Worm (Caenorhabditis elegans): ENCODE data around the gene C36C9.5.
"Not testable (repeated sequence)": the region's sequence is repeated elsewhere in the genome, so short reads cannot be mapped to it uniquely, and the experiment has no call there.

The C36C9.5 gene

DNA sequence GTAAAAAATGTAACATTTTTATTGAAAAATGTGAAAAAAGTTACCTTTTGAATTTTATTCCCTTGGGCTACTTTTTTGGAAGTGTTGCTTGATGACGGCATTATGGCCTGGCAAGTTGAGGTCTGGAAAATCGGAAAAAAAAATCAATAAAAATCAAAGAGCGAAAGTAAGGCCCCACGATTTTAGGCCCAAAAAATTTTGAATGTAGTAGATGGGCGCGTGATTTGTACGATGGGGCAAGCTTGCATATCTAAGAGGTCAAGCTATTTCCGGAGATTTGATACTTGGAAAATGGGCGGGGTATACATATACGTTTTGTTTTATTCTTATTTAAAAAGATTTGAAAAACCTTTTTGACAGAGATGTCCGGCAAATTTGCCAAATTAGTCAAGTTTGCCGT is 2.8 kb upstream of the C36C9.5 start, which contains the start of gene F07G6.5:
TSS of gene F07G6.5 (minus strand) at position 101 of the 400 bp plus-strand sequence.
- TF ChIP-seq unc-55 (GFP tag; optimal IDR thresholded peaks at IDR 0.05) = no peak
- TF ChIP-seq nhr-6 (tag; optimal IDR thresholded peaks at IDR 0.05) = no peak
- TF ChIP-seq elt-1 (tag; optimal IDR thresholded peaks at IDR 0.05) = no peak
- TF ChIP-seq nhr-77 (tag; optimal IDR thresholded peaks at IDR 0.05) = no peak
- no peak for TF ChIP-seq blmp-1 (tag; optimal IDR thresholded peaks at IDR 0.05; ENCODE audit: insufficient read depth)
- TF ChIP-seq elt-3 (tag; optimal IDR thresholded peaks at IDR 0.05) = no peak
- no peak for TF ChIP-seq ztf-4 (tag; optimal IDR thresholded peaks at IDR 0.05)
- TF ChIP-seq gmeb-1 (tag; optimal IDR thresholded peaks at IDR 0.05) = no peak
- TF ChIP-seq ztf-11 (tag; optimal IDR thresholded peaks at IDR 0.05) = no peak
- TF ChIP-seq lsy-2 (tag; optimal IDR thresholded peaks at IDR 0.05) = no peak
- no peak for TF ChIP-seq zag-1 (tag; optimal IDR thresholded peaks at IDR 0.05)
- no peak for TF ChIP-seq R02D3.7 (tag; optimal IDR thresholded peaks at IDR 0.05)
- no peak for TF ChIP-seq skn-1 (tag; optimal IDR thresholded peaks at IDR 0.05)

- TF ChIP-seq gmeb-1 (tag; optimal IDR thresholded peaks at IDR 0.05) (no peak), blmp-1 (tag; optimal IDR thresholded peaks at IDR 0.05; ENCODE audit: insufficient read depth) (no peak), nhr-77 (tag; optimal IDR thresholded peaks at IDR 0.05) (no peak), aly-2 (tag; optimal IDR thresholded peaks at IDR 0.05) (no peak), nhr-10 (tag; optimal IDR thresholded peaks at IDR 0.05) (no peak)
Observed at ce11 chrX:1703049-1703448, 691 bp downstream of the C36C9.5 start.

ce11 chrX:1698476-1698875 is 5.3 kb downstream of the C36C9.5 start:
- TF ChIP-seq gmeb-1 (tag; optimal IDR thresholded peaks at IDR 0.05) (no peak), sem-4 (tag; optimal IDR thresholded peaks at IDR 0.05) (no peak), fos-1 (tag; optimal IDR thresholded peaks at IDR 0.05) (no peak), zag-1 (tag; optimal IDR thresholded peaks at IDR 0.05) (no peak)

DNA sequence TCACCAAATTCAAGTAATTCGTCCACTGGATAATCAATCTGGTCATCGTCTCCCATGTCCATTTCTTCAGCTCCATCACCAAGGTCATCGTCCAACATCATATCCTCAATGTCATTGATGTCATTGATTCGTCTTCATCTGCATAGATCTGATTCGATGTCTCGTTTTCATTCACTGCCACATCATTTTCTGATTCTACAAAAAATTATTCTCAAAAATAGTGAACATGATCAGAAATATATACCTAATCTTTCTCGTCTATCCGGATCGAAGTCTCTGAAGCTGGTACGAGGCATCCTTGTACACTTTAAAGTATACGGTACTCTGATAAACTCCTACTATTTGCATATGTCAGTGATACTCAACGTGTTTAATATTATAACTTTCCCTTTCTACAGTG is 6.9 kb downstream of the C36C9.5 start, which contains the start of gene C36C9.4:
TSS of gene C36C9.4 (minus strand) at position 101 of the 400 bp plus-strand sequence.
- not testable (repeated sequence) for TF ChIP-seq sma-3 (GFP tag; optimal IDR thresholded peaks at IDR 0.05); mdl-1 (tag; optimal IDR thresholded peaks at IDR 0.05); unc-62 (GFP tag; optimal IDR thresholded peaks at IDR 0.05)

- TF ChIP-seq nhr-6, elt-3, elt-1 (tag; optimal IDR thresholded peaks at IDR 0.05): not testable (repeated sequence)
Observed at ce11 chrX:1690894-1691293, 12.8 kb downstream of the C36C9.5 start, which contains the start of gene C36C9.6. TSS of gene C36C9.6 (minus strand) at chrX:1690994.

ce11 chrX:1689996-1690395 is 13.7 kb downstream of the C36C9.5 start, which contains the start of gene C36C9.12:
TSS of gene C36C9.12 (minus strand) at chrX:1690096.
- TF ChIP-seq alr-1, ceh-16, nhr-21 (tag; optimal IDR thresholded peaks at IDR 0.05): not testable (repeated sequence)

DNA sequence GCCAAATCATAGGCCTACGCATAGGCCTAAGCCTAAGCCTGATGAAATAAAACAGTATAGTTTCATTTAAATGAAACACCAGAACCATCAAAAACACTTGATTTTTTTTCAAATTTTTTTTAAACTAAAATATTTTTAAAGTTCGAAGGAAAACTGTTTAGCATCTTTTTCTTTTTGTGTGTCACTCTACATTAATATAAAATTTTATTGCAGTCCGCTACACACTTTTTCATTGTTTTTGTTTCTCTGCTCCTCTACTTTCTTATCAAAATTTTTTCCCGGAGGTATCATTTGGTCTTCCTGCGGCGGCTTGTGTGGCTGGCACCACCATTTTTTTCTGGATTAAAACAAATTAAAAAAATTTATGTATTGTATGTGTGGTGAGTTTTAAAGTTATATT is 16.7 kb downstream of the C36C9.5 start, which contains the start of gene C36C9.11:
TSS of gene C36C9.11 (plus strand) at position 301 of the 400 bp plus-strand sequence.
- not testable (repeated sequence) for TF ChIP-seq nhr-25, nhr-129, peb-1 (tag; optimal IDR thresholded peaks at IDR 0.05)

DNA sequence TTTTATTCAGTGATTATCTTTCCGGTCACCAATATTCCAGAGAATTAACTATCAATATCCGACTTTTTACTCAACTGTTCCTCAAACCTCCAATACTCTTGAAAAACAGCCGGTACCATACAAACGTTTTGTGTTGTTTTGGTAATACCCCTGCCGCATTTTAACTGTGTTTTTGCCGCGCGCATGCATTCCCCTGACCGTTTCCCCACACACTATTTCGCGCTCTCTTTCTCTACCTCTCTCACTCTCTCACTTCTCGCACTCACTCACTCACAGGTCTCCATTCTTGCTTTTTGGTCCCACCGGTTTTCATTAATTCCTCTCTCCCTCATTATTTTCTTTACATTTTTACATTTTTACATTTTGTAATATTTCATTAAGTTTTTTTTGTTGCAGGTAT is 21.2 kb downstream of the C36C9.5 start, which contains the start of gene meg-4:
TSS of gene meg-4 (plus strand) at position 397 of the 400 bp plus-strand sequence.
- TF ChIP-seq elt-3 (tag; optimal IDR thresholded peaks at IDR 0.05) = no peak
- TF ChIP-seq mab-5 (tag; optimal IDR thresholded peaks at IDR 0.05) = no peak
- no peak for TF ChIP-seq nhr-12 (tag; optimal IDR thresholded peaks at IDR 0.05)
- no peak for TF ChIP-seq lin-13 (GFP tag; optimal IDR thresholded peaks at IDR 0.05)
- TF ChIP-seq sma-9 (GFP tag; optimal IDR thresholded peaks at IDR 0.05) = no peak
- TF ChIP-seq sma-9 (tag; optimal IDR thresholded peaks at IDR 0.05) = no peak
- no peak for TF ChIP-seq C34F6.9 (tag; optimal IDR thresholded peaks at IDR 0.05)
- no peak for TF ChIP-seq snpc-4 (tag; optimal IDR thresholded peaks at IDR 0.05)
- no peak for TF ChIP-seq ztf-4 (tag; optimal IDR thresholded peaks at IDR 0.05)
- no peak for TF ChIP-seq unc-55 (GFP tag; optimal IDR thresholded peaks at IDR 0.05)
- TF ChIP-seq mbf-1 (tag; optimal IDR thresholded peaks at IDR 0.05) = no peak
- TF ChIP-seq Y55F3AM.14 (GFP tag; optimal IDR thresholded peaks at IDR 0.05) = no peak
- no peak for TF ChIP-seq elt-1 (tag; optimal IDR thresholded peaks at IDR 0.05)
- TF ChIP-seq mdl-1 (tag; optimal IDR thresholded peaks at IDR 0.05) = no peak
- no peak for TF ChIP-seq ZK546.5 (tag; optimal IDR thresholded peaks at IDR 0.05)
- no peak for TF ChIP-seq nhr-10 (tag; optimal IDR thresholded peaks at IDR 0.05)
- no peak for TF ChIP-seq nhr-6 (tag; optimal IDR thresholded peaks at IDR 0.05)
